Worm (Caenorhabditis elegans) whole organism, L4 larva: ENCODE data around the gene srv-32.
A peak's percentile ranks its signal among the peaks of the same experiment; 100 is the strongest.
"Not testable (repeated sequence)": the region's sequence is repeated elsewhere in the genome, so short reads cannot be mapped to it uniquely, and the experiment has no call there.

Source experiments
- D1046.2 ChIP-seq: fragments of 200-800 bp; sonication (Bioruptor generic); IDR thresholded peaks from 2 replicates; pipeline ENCODE4 v1.3.6; 2022; ENCODE audit warnings: missing genetic modification characterization, missing compliant biosample characterization
- F49E8.2 ChIP-seq: sonication (generic microtip); optimal IDR thresholded peaks from 2 replicates; lab custom pipeline; 2016; ENCODE audit warnings: missing compliant biosample characterization, mild to moderate bottlenecking, missing genetic modification characterization, borderline replicate concordance
- T26A8.4 ChIP-seq: fragments of 200-800 bp; sonication (Bioruptor generic); IDR thresholded peaks from 2 replicates; pipeline ENCODE4 v1.3.6; 2022; ENCODE audit warnings: missing genetic modification characterization, missing compliant biosample characterization
- Y105C5A.15 ChIP-seq: fragments of 200-800 bp; sonication (Bioruptor generic); IDR thresholded peaks from 2 replicates; pipeline ENCODE4 v1.3.6; 2022; ENCODE audit warnings: missing genetic modification characterization, missing compliant biosample characterization
- ZK337.2 ChIP-seq: fragments of 200-800 bp; sonication (Bioruptor generic); IDR thresholded peaks from 2 replicates; pipeline ENCODE4 v1.3.6; 2022; ENCODE audit warnings: missing genetic modification reagents, missing genetic modification characterization, missing compliant biosample characterization
- aha-1 ChIP-seq: fragments of 150-350 bp; peaks from one replicate; lab custom pipeline; 2014; ENCODE audit warnings: missing biosample characterization, missing genetic modification characterization
- ama-1 ChIP-seq: fragments of 150-350 bp; optimal IDR thresholded peaks from 2 replicates; lab custom pipeline; 2014; ENCODE audit warnings: inconsistent platforms, mixed read lengths
- arid-1 ChIP-seq: fragments of 200-800 bp; sonication (Bioruptor generic); conservative IDR thresholded peaks from 2 replicates; pipeline ENCODE4 v1.3.6; 2022; ENCODE audit warnings: missing genetic modification reagents, missing genetic modification characterization, missing compliant biosample characterization
- ceh-28 ChIP-seq: fragments of 150-350 bp; optimal IDR thresholded peaks from 2 replicates; lab custom pipeline; 2014; ENCODE audit warnings: missing biosample characterization, missing genetic modification reagents, missing genetic modification characterization
- daf-12 ChIP-seq: fragments of 150-350 bp; optimal IDR thresholded peaks from 2 replicates; lab custom pipeline; 2014; ENCODE audit warnings: missing biosample characterization, missing genetic modification reagents, missing genetic modification characterization
- daf-16 ChIP-seq, 3 experiments: sonication (generic microtip); optimal IDR thresholded peaks; 2 replicates each; lab custom pipeline; 2016 to 2017; ENCODE audit warnings: missing genetic modification characterization in 3 of 3, missing genetic modification reagents in 3 of 3, mild to moderate bottlenecking in 2 of 3, missing compliant biosample characterization in 2 of 3, missing biosample characterization in 1 of 3, moderate library complexity in 1 of 3
- dmd-8 ChIP-seq: fragments of 200-800 bp; sonication (Bioruptor generic); IDR thresholded peaks from 2 replicates; pipeline ENCODE4 v1.3.6; 2022; ENCODE audit warnings: missing genetic modification characterization, missing compliant biosample characterization
- dmd-9 ChIP-seq: fragments of 200-800 bp; sonication (Bioruptor generic); IDR thresholded peaks from 2 replicates; pipeline ENCODE4 v1.3.6; 2022; ENCODE audit warnings: missing genetic modification reagents, missing genetic modification characterization, missing compliant biosample characterization
- duxl-1 ChIP-seq: sonication (generic microtip); optimal IDR thresholded peaks from 2 replicates; lab custom pipeline; 2016; ENCODE audit warnings: mild to moderate bottlenecking, missing genetic modification characterization, moderate library complexity, missing compliant biosample characterization; ENCODE audit not compliant: poor library complexity
- dve-1 ChIP-seq: sonication (generic microtip); optimal IDR thresholded peaks from 2 replicates; lab custom pipeline; 2017; ENCODE audit warnings: antibody characterized with exemption, mild to moderate bottlenecking, missing genetic modification characterization, missing compliant biosample characterization; ENCODE audit not compliant: insufficient read depth
- egl-43 ChIP-seq: fragments of 200-800 bp; sonication (Bioruptor generic); IDR thresholded peaks from 2 replicates; pipeline ENCODE4 v1.3.6; 2022; ENCODE audit warnings: missing genetic modification reagents, missing genetic modification characterization, missing compliant biosample characterization
- lin-1 ChIP-seq: fragments of 200-800 bp; sonication (Bioruptor generic); IDR thresholded peaks from 2 replicates; pipeline ENCODE4 v1.3.6; 2022; ENCODE audit warnings: missing genetic modification reagents, missing genetic modification characterization, missing compliant biosample characterization
- lin-38 ChIP-seq: fragments of 200-800 bp; sonication (Bioruptor generic); IDR thresholded peaks from 2 replicates; pipeline ENCODE4 v1.3.6; 2022; ENCODE audit warnings: missing genetic modification reagents, missing genetic modification characterization, missing compliant biosample characterization
- lin-39 ChIP-seq: fragments of 150-350 bp; optimal IDR thresholded peaks from 2 replicates; lab custom pipeline; 2014; ENCODE audit warnings: missing biosample characterization, missing genetic modification reagents, missing genetic modification characterization
- mdt-29 ChIP-seq: fragments of 200-800 bp; sonication (Bioruptor generic); IDR thresholded peaks from 2 replicates; pipeline ENCODE4 v1.3.6; 2022; ENCODE audit warnings: missing genetic modification reagents, missing genetic modification characterization, missing compliant biosample characterization
- mep-1 ChIP-seq: fragments of 150-350 bp; sonication (generic microtip); optimal IDR thresholded peaks from 3 replicates; lab custom pipeline; 2014; ENCODE audit warnings: missing biosample characterization, missing genetic modification characterization
- mxl-3 ChIP-seq: fragments of 200-800 bp; sonication (Bioruptor generic); optimal IDR thresholded peaks from 2 replicates; lab custom pipeline; 2018; ENCODE audit warnings: mild to moderate bottlenecking, missing genetic modification characterization, missing compliant biosample characterization
- nhr-111 ChIP-seq: fragments of 200-800 bp; sonication (Bioruptor generic); optimal IDR thresholded peaks from 2 replicates; lab custom pipeline; 2018; ENCODE audit warnings: mild to moderate bottlenecking, missing genetic modification characterization, missing compliant biosample characterization
- nhr-237 ChIP-seq: sonication (generic microtip); optimal IDR thresholded peaks from 2 replicates; lab custom pipeline; 2017; ENCODE audit warnings: missing biosample characterization, missing genetic modification characterization
- nhr-25 ChIP-seq: sonication (generic microtip); optimal IDR thresholded peaks from 2 replicates; lab custom pipeline; 2017; ENCODE audit warnings: missing genetic modification characterization, mild to moderate bottlenecking, missing compliant biosample characterization, antibody characterized with exemption, moderate library complexity, borderline replicate concordance; ENCODE audit not compliant: insufficient read depth
- nhr-42 ChIP-seq: fragments of 200-800 bp; sonication (Bioruptor generic); IDR thresholded peaks from 2 replicates; pipeline ENCODE4 v1.3.6; 2022; ENCODE audit warnings: missing genetic modification characterization, missing compliant biosample characterization
- php-3 ChIP-seq: fragments of 200-800 bp; sonication (Bioruptor generic); IDR thresholded peaks from 2 replicates; pipeline ENCODE4 v1.3.6; 2022; ENCODE audit warnings: missing genetic modification reagents, missing genetic modification characterization, missing compliant biosample characterization
- pqm-1 ChIP-seq: sonication (generic microtip); optimal IDR thresholded peaks from 2 replicates; lab custom pipeline; 2017; ENCODE audit warnings: missing biosample characterization, missing genetic modification characterization
- snpc-1.2 ChIP-seq: fragments of 200-800 bp; sonication (Bioruptor generic); IDR thresholded peaks from 2 replicates; pipeline ENCODE4 v1.3.6; 2022; ENCODE audit warnings: missing genetic modification reagents, missing genetic modification characterization, missing compliant biosample characterization
- snpc-4 ChIP-seq: fragments of 150-350 bp; optimal IDR thresholded peaks from 2 replicates; lab custom pipeline; 2014; ENCODE audit warnings: missing biosample characterization, missing genetic modification characterization
- zag-1 ChIP-seq: fragments of 150-350 bp; optimal IDR thresholded peaks from 2 replicates; lab custom pipeline; 2014; ENCODE audit warnings: missing biosample characterization, missing genetic modification characterization
- ztf-11 ChIP-seq: fragments of 150-350 bp; optimal IDR thresholded peaks from 2 replicates; lab custom pipeline; 2014; ENCODE audit warnings: missing biosample characterization, missing genetic modification characterization

Gene srv-32

ce11 chrIV:6321667-6322066 is 39.6 kb upstream of the srv-32 start, which contains the start of gene Y73B6BL.29 (continued):
- TF ChIP-seq nhr-25 = no peak
- TF ChIP-seq duxl-1 = peak; percentile 94
- TF ChIP-seq Y105C5A.15 (GFP tag; lab: Robert Waterston, UW) = no peak
- TF ChIP-seq nhr-42 (GFP tag; lab: Robert Waterston, UW) = no peak
- TF ChIP-seq pqm-1 (tag; lab: Kevin White, UChicago) = no peak
- no peak for TF ChIP-seq ztf-11 (tag; lab: Kevin White, UChicago)
- no peak for TF ChIP-seq egl-43 (GFP tag; lab: Robert Waterston, UW)
- peak; percentile 90 for TF ChIP-seq dve-1 (tag; lab: Kevin White, UChicago)
- peak; percentile 88 for TF ChIP-seq mep-1 (tag; lab: Kevin White, UChicago)
- TF ChIP-seq nhr-111 = no peak
- TF ChIP-seq lin-39 = no peak
- no peak for TF ChIP-seq snpc-4 (tag; lab: Kevin White, UChicago)

DNA sequence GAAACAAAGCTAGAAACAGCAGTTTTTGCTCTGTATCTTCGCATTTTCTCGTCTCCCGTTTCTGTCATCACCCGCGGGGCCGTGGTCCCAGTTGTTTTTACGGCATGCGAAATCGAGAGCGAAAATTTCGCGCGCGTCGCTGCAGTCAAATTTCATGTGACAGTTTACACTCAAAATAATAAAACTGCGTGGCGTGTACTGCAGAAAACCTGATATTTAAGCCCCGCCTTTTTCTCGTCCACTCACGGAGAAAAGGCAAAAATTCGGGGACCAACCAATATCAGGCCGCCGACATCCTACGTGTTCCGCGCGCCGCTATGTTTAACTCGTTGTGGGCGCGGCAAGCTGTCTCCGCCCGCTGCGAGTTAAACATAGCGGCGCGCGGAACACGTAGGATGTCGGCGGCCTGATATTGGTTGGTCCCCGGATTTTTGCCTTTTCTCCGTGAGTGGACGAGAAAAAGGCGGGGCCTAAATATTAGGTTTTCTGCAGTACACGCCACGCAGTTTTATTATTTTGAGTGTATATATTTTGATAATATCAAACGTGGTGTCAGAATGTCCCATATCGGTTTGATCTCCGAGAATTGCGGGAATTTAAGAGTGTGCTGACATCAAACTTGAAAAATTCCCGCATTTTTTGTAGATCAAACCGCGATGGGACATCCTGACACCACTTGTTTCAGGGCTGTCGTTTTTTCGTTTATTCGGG is 38.4 kb upstream of the srv-32 start:
- peak; percentile 40 for TF ChIP-seq lin-38
- TF ChIP-seq arid-1 (GFP tag; lab: Robert Waterston, UW) = 0 out of 2 replicates have a peak, but pooled peaks have one; percentile 51
- 0 out of 2 replicates have a peak, but pooled peaks have one; percentile 24 for TF ChIP-seq mdt-29 (GFP tag; lab: Robert Waterston, UW)
- 0 out of 2 replicates have a peak, but pooled peaks have one; percentile 34 for TF ChIP-seq T26A8.4 (GFP tag; lab: Robert Waterston, UW)
- 0 out of 2 replicates have a peak, but pooled peaks have one; percentile 3 for TF ChIP-seq ZK337.2 (GFP tag; lab: Robert Waterston, UW)
- TF ChIP-seq snpc-1.2 = peak; percentile 66
- 0 out of 2 replicates have a peak, but pooled peaks have one; percentile 17 for TF ChIP-seq dmd-8 (GFP tag; lab: Robert Waterston, UW)
- 0 out of 2 replicates have a peak, but pooled peaks have one; percentile 16 for TF ChIP-seq php-3 (GFP tag; lab: Robert Waterston, UW)

DNA sequence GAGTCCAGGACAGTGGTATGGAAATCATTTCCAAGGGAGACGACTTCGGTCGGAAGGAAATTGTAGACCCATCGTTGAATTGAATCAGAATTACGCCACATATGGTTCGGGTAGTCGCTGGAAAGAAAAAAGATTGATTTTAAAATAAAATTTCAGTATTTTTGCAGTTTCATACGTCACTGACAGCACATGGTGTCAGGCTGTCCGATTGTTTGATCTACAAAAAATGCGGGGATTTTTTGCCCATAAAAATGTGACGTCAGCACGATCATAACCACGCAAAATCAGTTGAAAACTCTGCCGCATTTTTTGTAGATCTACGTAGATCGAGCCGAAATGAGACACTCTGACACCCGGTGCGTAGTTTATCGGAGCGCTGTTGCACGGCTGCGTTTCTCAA is 35.3 kb upstream of the srv-32 start, which contains the start of gene Y73B6BL.12:
TSS of gene Y73B6BL.12 (minus strand) at position 101 of the 400 bp plus-strand sequence.
- not testable (repeated sequence) for TF ChIP-seq dmd-9 (GFP tag; lab: Robert Waterston, UW); nhr-42 (GFP tag; lab: Robert Waterston, UW); daf-16 (GFP tag; optimal IDR thresholded peaks at IDR 0.05; lab: Kevin White, UChicago); daf-16 (tag; optimal IDR thresholded peaks at IDR 0.05; lab: Kevin White, UChicago)

ce11 chrIV:6307439-6307838 is 25.4 kb upstream of the srv-32 start, which contains the start of gene csp-2:
Gene csp-2 (plus strand): TSS chrIV:6307739.
- TF ChIP-seq daf-12 (tag; lab: Kevin White, UChicago) (no peak), duxl-1 (no peak), ceh-28 (tag; lab: Kevin White, UChicago) (peak; percentile 23), lin-1 (GFP tag; lab: Robert Waterston, UW) (no peak), ama-1 (lab: Kevin White, UChicago) (no peak)

- TF ChIP-seq arid-1 (GFP tag; lab: Robert Waterston, UW) (no peak), D1046.2 (no peak), nhr-237 (tag; lab: Kevin White, UChicago) (no peak), mxl-3 (no peak), aha-1 (tag; lab: Kevin White, UChicago) (no peak), zag-1 (tag; lab: Kevin White, UChicago) (no peak), F49E8.2 (tag; lab: Kevin White, UChicago) (no peak)
Measured at ce11 chrIV:6303642-6304041, 21.6 kb upstream of the srv-32 start, which contains the start of gene srv-25. Gene srv-25 (minus strand): TSS chrIV:6303742.
